Worm (Caenorhabditis elegans) whole organism, L4 larva: ENCODE data around the gene R02F2.8.
A peak's percentile ranks its signal among the peaks of the same experiment; 100 is the strongest.

Experiments used
- R02D3.7 ChIP-seq: fragments of 150-350 bp; sonication (generic microtip); optimal IDR thresholded peaks from 3 replicates; lab custom pipeline; 2014; ENCODE audit warnings: missing biosample characterization, missing genetic modification characterization
- T26A8.4 ChIP-seq: fragments of 200-800 bp; sonication (Bioruptor generic); IDR thresholded peaks from 2 replicates; pipeline ENCODE4 v1.3.6; 2022; ENCODE audit warnings: missing genetic modification characterization, missing compliant biosample characterization
- Y105C5A.15 ChIP-seq: fragments of 200-800 bp; sonication (Bioruptor generic); IDR thresholded peaks from 2 replicates; pipeline ENCODE4 v1.3.6; 2022; ENCODE audit warnings: missing genetic modification characterization, missing compliant biosample characterization
- Y5F2A.4 ChIP-seq: fragments of 200-800 bp; sonication (Bioruptor generic); optimal IDR thresholded peaks from 2 replicates; lab custom pipeline; 2018; ENCODE audit warnings: mild to moderate bottlenecking, missing genetic modification characterization, missing compliant biosample characterization
- aha-1 ChIP-seq: fragments of 150-350 bp; peaks from one replicate; lab custom pipeline; 2014; ENCODE audit warnings: missing biosample characterization, missing genetic modification characterization
- aly-2 ChIP-seq: sonication (generic microtip); optimal IDR thresholded peaks from 2 replicates; lab custom pipeline; 2018; ENCODE audit warnings: missing biosample characterization, missing genetic modification characterization
- attf-4 ChIP-seq: sonication (generic microtip); optimal IDR thresholded peaks from 3 replicates; lab custom pipeline; 2017; ENCODE audit warnings: missing biosample characterization, missing genetic modification characterization
- ceh-32 ChIP-seq: sonication (generic microtip); optimal IDR thresholded peaks from 2 replicates; lab custom pipeline; 2016; ENCODE audit warnings: mild to moderate bottlenecking, missing genetic modification characterization, missing compliant biosample characterization; ENCODE audit not compliant: poor library complexity
- ceh-44 ChIP-seq: fragments of 200-800 bp; sonication (Bioruptor generic); IDR thresholded peaks from 2 replicates; pipeline ENCODE4 v1.3.6; 2022; ENCODE audit warnings: missing genetic modification reagents, missing genetic modification characterization, missing compliant biosample characterization
- ceh-62 ChIP-seq: sonication (generic microtip); optimal IDR thresholded peaks from 2 replicates; lab custom pipeline; 2017; ENCODE audit warnings: missing biosample characterization, missing genetic modification characterization
- dmd-6 ChIP-seq: fragments of 200-800 bp; sonication (Bioruptor generic); IDR thresholded peaks from 2 replicates; pipeline ENCODE4 v1.3.6; 2022; ENCODE audit warnings: missing genetic modification reagents, missing genetic modification characterization, missing compliant biosample characterization
- dmd-9 ChIP-seq: fragments of 200-800 bp; sonication (Bioruptor generic); IDR thresholded peaks from 2 replicates; pipeline ENCODE4 v1.3.6; 2022; ENCODE audit warnings: missing genetic modification reagents, missing genetic modification characterization, missing compliant biosample characterization
- dpl-1 ChIP-seq: fragments of 150-350 bp; optimal IDR thresholded peaks from 2 replicates; lab custom pipeline; 2014; ENCODE audit warnings: missing biosample characterization, missing genetic modification reagents, missing genetic modification characterization
- gei-8 ChIP-seq: fragments of 200-800 bp; sonication (Bioruptor generic); optimal IDR thresholded peaks from 2 replicates; lab custom pipeline; 2018; ENCODE audit warnings: mild to moderate bottlenecking, missing genetic modification characterization, missing compliant biosample characterization
- hif-1 ChIP-seq, 2 experiments: sonication (generic microtip); optimal IDR thresholded peaks; 2 replicates each; lab custom pipeline; 2016 to 2017; ENCODE audit warnings: missing compliant biosample characterization in 2 of 2, missing genetic modification characterization in 2 of 2, missing genetic modification reagents in 2 of 2, missing genotype in 2 of 2, mild to moderate bottlenecking in 1 of 2
- hlh-11 ChIP-seq: fragments of 200-800 bp; sonication (Bioruptor generic); optimal IDR thresholded peaks from 2 replicates; lab custom pipeline; 2018; ENCODE audit warnings: mild to moderate bottlenecking, missing genetic modification characterization, missing compliant biosample characterization
- hlh-30 ChIP-seq: sonication (generic microtip); optimal IDR thresholded peaks from 2 replicates; lab custom pipeline; 2017; ENCODE audit warnings: antibody characterized with exemption, mild to moderate bottlenecking, missing genetic modification characterization, missing compliant biosample characterization; ENCODE audit not compliant: insufficient read depth
- hmg-1.1 ChIP-seq: fragments of 200-800 bp; sonication (Bioruptor generic); IDR thresholded peaks from 2 replicates; pipeline ENCODE4 v1.3.6; 2022; ENCODE audit warnings: missing genetic modification reagents, missing genetic modification characterization, missing compliant biosample characterization
- lin-38 ChIP-seq: fragments of 200-800 bp; sonication (Bioruptor generic); IDR thresholded peaks from 2 replicates; pipeline ENCODE4 v1.3.6; 2022; ENCODE audit warnings: missing genetic modification reagents, missing genetic modification characterization, missing compliant biosample characterization
- lir-3 ChIP-seq: sonication (generic microtip); optimal IDR thresholded peaks from 2 replicates; lab custom pipeline; 2016; ENCODE audit warnings: mild to moderate bottlenecking, missing genetic modification characterization, missing compliant biosample characterization
- mdl-1 ChIP-seq, 2 experiments: fragments of 150-350 bp in 1 of 2; sonication (generic microtip) in 1 of 2; optimal IDR thresholded peaks; 2 replicates each; lab custom pipeline; 2014 to 2017; ENCODE audit warnings: missing biosample characterization in 2 of 2, missing genetic modification characterization in 2 of 2
- mes-2 ChIP-seq: sonication (generic microtip); optimal IDR thresholded peaks from 2 replicates; lab custom pipeline; 2016; ENCODE audit warnings: missing genotype, mild to moderate bottlenecking, missing genetic modification characterization, missing compliant biosample characterization; ENCODE audit not compliant: poor library complexity, severe bottlenecking
- mxl-3 ChIP-seq: fragments of 200-800 bp; sonication (Bioruptor generic); optimal IDR thresholded peaks from 2 replicates; lab custom pipeline; 2018; ENCODE audit warnings: mild to moderate bottlenecking, missing genetic modification characterization, missing compliant biosample characterization
- nhr-10 ChIP-seq: fragments of 150-350 bp; optimal IDR thresholded peaks from 2 replicates; lab custom pipeline; 2014; ENCODE audit warnings: missing biosample characterization, missing genetic modification characterization
- nhr-11 ChIP-seq: fragments of 150-350 bp; optimal IDR thresholded peaks from 2 replicates; lab custom pipeline; 2014; ENCODE audit warnings: missing biosample characterization, missing genetic modification characterization
- nhr-111 ChIP-seq: fragments of 200-800 bp; sonication (Bioruptor generic); optimal IDR thresholded peaks from 2 replicates; lab custom pipeline; 2018; ENCODE audit warnings: mild to moderate bottlenecking, missing genetic modification characterization, missing compliant biosample characterization
- nhr-25 ChIP-seq: sonication (generic microtip); optimal IDR thresholded peaks from 2 replicates; lab custom pipeline; 2017; ENCODE audit warnings: missing genetic modification characterization, mild to moderate bottlenecking, missing compliant biosample characterization, antibody characterized with exemption, moderate library complexity, borderline replicate concordance; ENCODE audit not compliant: insufficient read depth
- nhr-28 ChIP-seq: fragments of 150-350 bp; optimal IDR thresholded peaks from 2 replicates; lab custom pipeline; 2014; ENCODE audit warnings: missing biosample characterization, missing genetic modification characterization
- nhr-48 ChIP-seq: sonication (generic microtip); optimal IDR thresholded peaks from 2 replicates; lab custom pipeline; 2016; ENCODE audit warnings: mild to moderate bottlenecking, missing genetic modification characterization, missing compliant biosample characterization
- nhr-6 ChIP-seq: fragments of 150-350 bp; optimal IDR thresholded peaks from 2 replicates; lab custom pipeline; 2014; ENCODE audit warnings: missing biosample characterization, missing genetic modification characterization
- nhr-77 ChIP-seq: fragments of 150-350 bp; optimal IDR thresholded peaks from 2 replicates; lab custom pipeline; 2014; ENCODE audit warnings: missing biosample characterization, missing genetic modification characterization
- pqm-1 ChIP-seq: sonication (generic microtip); optimal IDR thresholded peaks from 2 replicates; lab custom pipeline; 2017; ENCODE audit warnings: missing biosample characterization, missing genetic modification characterization
- rbr-2 ChIP-seq: sonication (generic microtip); optimal IDR thresholded peaks from 2 replicates; lab custom pipeline; 2016; ENCODE audit warnings: missing genotype, missing genetic modification characterization, missing compliant biosample characterization
- saeg-2 ChIP-seq: fragments of 200-800 bp; sonication (Bioruptor generic); IDR thresholded peaks from 2 replicates; pipeline ENCODE4 v1.3.6; 2022; ENCODE audit warnings: missing genetic modification reagents, missing genetic modification characterization, missing compliant biosample characterization
- sdz-12 ChIP-seq: fragments of 200-800 bp; sonication (Bioruptor generic); optimal IDR thresholded peaks from 2 replicates; lab custom pipeline; 2018; ENCODE audit warnings: mild to moderate bottlenecking, missing genetic modification characterization, missing compliant biosample characterization
- set-16 ChIP-seq: fragments of 200-800 bp; sonication (Bioruptor generic); IDR thresholded peaks from 2 replicates; pipeline ENCODE4 v1.3.6; 2022; ENCODE audit warnings: missing genetic modification reagents, missing genetic modification characterization, missing compliant biosample characterization
- skn-1 ChIP-seq: fragments of 150-350 bp; optimal IDR thresholded peaks from 2 replicates; lab custom pipeline; 2014; ENCODE audit warnings: missing biosample characterization, missing genetic modification characterization
- tag-97 ChIP-seq: fragments of 200-800 bp; sonication (Bioruptor generic); IDR thresholded peaks from 2 replicates; pipeline ENCODE4 v1.3.6; 2022; ENCODE audit warnings: missing genetic modification characterization, missing compliant biosample characterization
- unc-62 ChIP-seq, 3 experiments: fragments of 150-350 bp in 1 of 3; sonication (generic microtip); optimal IDR thresholded peaks in 2 of 3; peaks in 1 of 3; 1 replicate in 1 of 3; 2 replicates in 2 of 3; lab custom pipeline; 2014 to 2017; ENCODE audit warnings: missing biosample characterization in 3 of 3, missing genetic modification characterization in 3 of 3, missing genetic modification reagents in 3 of 3, missing genotype in 1 of 3
- vab-7 ChIP-seq: fragments of 200-800 bp; sonication (Bioruptor generic); IDR thresholded peaks from 2 replicates; pipeline ENCODE4 v1.3.6; 2022; ENCODE audit warnings: missing genetic modification reagents, missing genetic modification characterization, missing compliant biosample characterization

The R02F2.8 gene

DNA sequence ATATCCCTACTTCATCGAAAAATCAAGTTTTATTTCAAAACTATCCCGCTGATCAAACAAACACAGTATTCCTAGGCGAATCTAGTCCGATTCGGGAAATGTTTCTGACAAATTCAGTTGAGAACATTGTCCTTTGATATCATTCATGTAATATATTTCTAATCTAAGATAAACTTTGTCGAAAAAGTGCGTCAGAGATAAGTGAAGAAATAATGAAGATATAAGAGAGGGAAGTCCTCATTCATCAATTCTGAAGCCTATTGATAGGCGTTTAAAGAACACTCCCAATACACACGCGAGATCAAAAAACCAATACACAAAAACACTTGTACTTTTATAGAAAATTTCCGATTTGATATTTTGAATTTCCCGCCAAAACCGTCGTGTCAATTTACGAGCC is 30.2 kb downstream of the R02F2.8 start:
- TF ChIP-seq lin-38 (no peak), mdl-1 (tag; optimal IDR thresholded peaks at IDR 0.05; lab: Kevin White, UChicago) (peak in 1 of 2 experiments; percentile 10), nhr-28 (tag; lab: Kevin White, UChicago) (peak; percentile 5)

DNA sequence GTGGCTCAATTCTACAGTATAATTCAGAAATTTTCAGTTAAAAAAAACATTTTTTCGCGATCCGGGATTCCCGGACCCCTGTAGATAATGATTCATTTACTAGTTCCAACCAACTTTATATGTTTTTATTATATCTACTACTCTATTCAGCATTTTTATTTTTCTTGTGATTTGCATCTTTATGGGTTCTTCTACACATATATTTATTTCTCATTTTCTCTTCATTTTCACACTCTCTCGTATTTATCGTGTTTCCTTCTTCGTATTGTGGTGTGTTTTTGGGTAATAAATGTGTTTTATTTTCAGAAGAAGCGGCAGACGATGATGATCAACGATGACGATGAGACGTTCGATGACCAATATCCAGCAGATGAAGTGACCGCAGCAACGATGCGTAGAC is 31.0 kb downstream of the R02F2.8 start, which contains the start of gene F48E8.2:
Gene F48E8.2, plus strand, starts transcription at position 301 of the 400 bp plus-strand sequence.
- TF ChIP-seq nhr-25 (no peak), unc-62 (GFP tag; optimal IDR thresholded peaks at IDR 0.05 in 1 of 2; lab: Kevin White, UChicago) (no peak), unc-62 (tag; optimal IDR thresholded peaks at IDR 0.05; lab: Kevin White, UChicago) (no peak), set-16 (no peak), Y105C5A.15 (GFP tag; lab: Robert Waterston, UW) (no peak), skn-1 (tag; lab: Kevin White, UChicago) (no peak), hif-1 (tag; optimal IDR thresholded peaks at IDR 0.05; lab: Kevin White, UChicago) (no peak), nhr-11 (tag; lab: Kevin White, UChicago) (no peak), attf-4 (no peak), ceh-44 (GFP tag; lab: Robert Waterston, UW) (no peak), nhr-111 (GFP tag; lab: Kevin White, UChicago) (no peak)

- TF ChIP-seq ceh-62 (tag; lab: Kevin White, UChicago), result no peak
- no peak for TF ChIP-seq sdz-12 (GFP tag; lab: Kevin White, UChicago)
- no peak for TF ChIP-seq rbr-2 (tag; lab: Kevin White, UChicago)
- TF ChIP-seq tag-97 (GFP tag; lab: Robert Waterston, UW), result no peak
- no peak for TF ChIP-seq R02D3.7 (tag; lab: Kevin White, UChicago)
- no peak for TF ChIP-seq lir-3
- TF ChIP-seq nhr-6 (tag; lab: Kevin White, UChicago), result no peak
- TF ChIP-seq nhr-48 (tag; lab: Kevin White, UChicago), result no peak
- TF ChIP-seq, all 104 proteins: peak for 0
Measured at ce11 chrIII:5461079-5461478, 34.0 kb downstream of the R02F2.8 start, which contains the start of gene F48E8.3. F48E8.3 (plus strand) TSS chrIII:5461379.

DNA sequence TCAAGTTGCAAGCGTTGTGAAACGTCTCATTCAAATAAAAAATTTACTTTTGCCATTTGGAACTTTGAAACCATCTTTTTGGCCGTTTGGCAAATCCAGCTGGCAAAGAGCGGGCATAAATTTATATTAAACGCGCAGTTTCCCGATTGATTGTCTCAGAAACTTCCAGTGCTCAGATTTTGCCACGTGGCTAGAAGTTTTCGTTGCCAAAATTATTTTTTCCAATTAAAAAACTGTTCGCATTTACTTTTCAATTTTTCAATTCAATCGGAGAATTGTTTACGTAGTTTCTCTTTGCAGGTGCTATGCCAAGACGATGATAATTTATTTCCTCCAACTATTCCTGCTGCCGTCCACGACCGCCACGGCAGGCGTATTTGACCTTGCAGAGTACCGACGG is 41.8 kb downstream of the R02F2.8 start, which contains the start of gene F48E8.4:
Gene F48E8.4, plus strand, starts transcription at position 301 of the 400 bp plus-strand sequence.
- TF ChIP-seq T26A8.4 (GFP tag; lab: Robert Waterston, UW), result 0 out of 2 replicates have a peak, but pooled peaks have one; percentile 20
- no peak for TF ChIP-seq saeg-2 (GFP tag; lab: Robert Waterston, UW)
- peak; percentile 31 for TF ChIP-seq aha-1

- TF ChIP-seq pqm-1 (tag; lab: Kevin White, UChicago), result no peak
- TF ChIP-seq Y5F2A.4 (GFP tag; lab: Kevin White, UChicago), result no peak
- no peak for TF ChIP-seq vab-7 (GFP tag; lab: Robert Waterston, UW)
- TF ChIP-seq sdz-12 (GFP tag; lab: Kevin White, UChicago), result no peak
- no peak for TF ChIP-seq nhr-25
Measured at ce11 chrIII:5450430-5450829, 44.6 kb downstream of the R02F2.8 start, which contains the start of gene paa-1. paa-1 (plus strand) TSS chrIII:5450730.

DNA sequence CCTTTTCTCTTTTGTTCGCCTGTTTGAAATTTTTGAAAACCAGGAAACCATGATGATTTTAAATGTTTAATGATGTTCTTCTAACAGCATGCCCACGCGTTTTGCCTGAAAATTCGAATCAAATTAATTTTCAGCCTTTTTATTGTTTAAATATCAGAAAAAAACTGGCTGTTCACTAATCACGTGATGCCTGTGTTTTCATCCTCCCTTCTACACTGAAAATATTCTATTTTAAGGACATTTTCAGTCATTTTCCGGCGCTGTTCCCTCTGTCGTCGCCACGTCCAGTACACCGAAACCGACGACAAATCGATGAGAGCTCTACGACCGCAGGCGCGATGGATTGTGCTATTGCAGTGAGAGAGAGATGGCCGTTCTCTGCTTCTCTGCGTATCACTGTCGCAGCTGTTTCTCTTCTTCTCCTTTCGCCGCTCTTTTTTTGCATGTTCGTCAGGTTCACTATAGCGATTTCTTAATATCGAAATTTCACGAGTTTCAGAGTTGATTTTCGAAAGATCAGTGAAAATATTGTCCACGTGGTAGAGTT is 45.2 kb downstream of the R02F2.8 start, which contains the start of gene F48E8.8:
Gene F48E8.8, minus strand, starts transcription at position 51 of the 547 bp plus-strand sequence.
- TF ChIP-seq dmd-9 (GFP tag; lab: Robert Waterston, UW) (no peak), ceh-32 (tag; lab: Kevin White, UChicago) (no peak), aly-2 (no peak), nhr-10 (no peak), nhr-77 (no peak), dmd-6 (GFP tag; lab: Robert Waterston, UW) (peak; percentile 51), rbr-2 (tag; lab: Kevin White, UChicago) (peak; percentile 58), aha-1 (peak; percentile 95), lin-38 (peak; percentile 73), dpl-1 (GFP tag; lab: Kevin White, UChicago) (peak; percentile 54), unc-62 (GFP tag; optimal IDR thresholded peaks at IDR 0.05 in 1 of 2; lab: Kevin White, UChicago) (peak in 1 of 2 experiments; percentile 89), unc-62 (tag; optimal IDR thresholded peaks at IDR 0.05; lab: Kevin White, UChicago) (no peak), hmg-1.1 (GFP tag; lab: Robert Waterston, UW) (peak; percentile 80), hlh-11 (tag; lab: Kevin White, UChicago) (peak; percentile 93), ceh-62 (tag; lab: Kevin White, UChicago) (no peak), gei-8 (GFP tag; lab: Kevin White, UChicago) (no peak), mes-2 (tag; lab: Kevin White, UChicago) (peak; percentile 73), hlh-30 (tag; lab: Kevin White, UChicago) (peak; percentile 77), mxl-3 (GFP tag; lab: Kevin White, UChicago) (peak; percentile 9)
